Fruit fly (Drosophila melanogaster) whole organism, embryonic: Measurements from ENCODE around the gene Cpsf5.

ENCODE experiments used
- CG10431 ChIP-seq: fragments of 200-800 bp; sonication (Bioruptor generic); optimal IDR thresholded peaks from 3 replicates; lab custom pipeline; 2018; ENCODE audit warnings: missing biosample characterization, mild to moderate bottlenecking, missing genetic modification characterization
- CG11247 ChIP-seq: fragments of 200-800 bp; sonication (Bioruptor generic); IDR thresholded peaks from 2 replicates; pipeline ENCODE4 v1.3.6; 2022; ENCODE audit warnings: missing biosample characterization, missing genetic modification characterization
- CG13123 ChIP-seq: fragments of 200-800 bp; sonication (Bioruptor generic); optimal IDR thresholded peaks from 2 replicates; lab custom pipeline; 2016; ENCODE audit warnings: missing biosample characterization, missing genetic modification characterization
- CG13775 ChIP-seq: fragments of 200-800 bp; sonication (Bioruptor generic); optimal IDR thresholded peaks from 3 replicates; lab custom pipeline; 2017; ENCODE audit warnings: missing biosample characterization, mild to moderate bottlenecking, missing genetic modification characterization
- CG16863 ChIP-seq: fragments of 200-800 bp; sonication (Bioruptor generic); optimal IDR thresholded peaks from 3 replicates; lab custom pipeline; 2016; ENCODE audit warnings: missing biosample characterization, missing genetic modification characterization
- CG17328 ChIP-seq: fragments of 200-800 bp; sonication (Bioruptor generic); IDR thresholded peaks from 2 replicates; pipeline ENCODE4 v1.3.6; 2022; ENCODE audit warnings: missing biosample characterization, missing genetic modification characterization
- CG17568 ChIP-seq: fragments of 200-800 bp; sonication (Bioruptor generic); optimal IDR thresholded peaks from 2 replicates; lab custom pipeline; 2018; ENCODE audit warnings: missing biosample characterization, mild to moderate bottlenecking, missing genetic modification characterization, moderate library complexity
- CG18011 ChIP-seq: fragments of 200-800 bp; sonication (Bioruptor generic); optimal IDR thresholded peaks from 2 replicates; lab custom pipeline; 2017; ENCODE audit warnings: missing biosample characterization, missing genetic modification characterization, mild to moderate bottlenecking, moderate library complexity, missing genotype
- CG1832 ChIP-seq: fragments of 200-800 bp; sonication (Bioruptor generic); optimal IDR thresholded peaks from 2 replicates; lab custom pipeline; 2017; ENCODE audit warnings: missing biosample characterization, mild to moderate bottlenecking, missing genetic modification characterization, inconsistent platforms
- CG33557 ChIP-seq: fragments of 200-800 bp; sonication (Bioruptor generic); optimal IDR thresholded peaks from 2 replicates; lab custom pipeline; 2019; ENCODE audit warnings: missing biosample characterization, mild to moderate bottlenecking, missing genetic modification characterization, moderate library complexity
- CG3995 ChIP-seq: fragments of 200-800 bp; sonication (Bioruptor generic); optimal IDR thresholded peaks from 3 replicates; lab custom pipeline; 2016; ENCODE audit warnings: missing biosample characterization, missing genetic modification characterization
- CG4707 ChIP-seq: fragments of 200-800 bp; sonication (Bioruptor generic); optimal IDR thresholded peaks from 2 replicates; lab custom pipeline; 2018; ENCODE audit warnings: missing biosample characterization, mild to moderate bottlenecking, missing genetic modification characterization, moderate library complexity
- CG6175 ChIP-seq: fragments of 200-800 bp; sonication (Bioruptor generic); IDR thresholded peaks from 3 replicates; pipeline ENCODE4 v1.3.6; 2022; ENCODE audit warnings: missing biosample characterization, missing genetic modification characterization
- CG6765 ChIP-seq: fragments of 200-800 bp; sonication (Bioruptor generic); optimal IDR thresholded peaks from 3 replicates; lab custom pipeline; 2017; ENCODE audit warnings: missing biosample characterization, mild to moderate bottlenecking, missing genetic modification characterization
- CG7987 ChIP-seq: fragments of 200-800 bp; sonication (Bioruptor generic); optimal IDR thresholded peaks from 2 replicates; lab custom pipeline; 2018; ENCODE audit warnings: missing biosample characterization, mild to moderate bottlenecking, missing genetic modification characterization, moderate library complexity
- CG8765 ChIP-seq: fragments of 200-800 bp; sonication (Bioruptor generic); IDR thresholded peaks from 2 replicates; pipeline ENCODE4 v1.3.6; 2022; ENCODE audit warnings: missing biosample characterization, missing genetic modification characterization
- Camta ChIP-seq: fragments of 200-800 bp; sonication (Bioruptor generic); optimal IDR thresholded peaks from 2 replicates; lab custom pipeline; 2016; ENCODE audit warnings: missing biosample characterization, missing genetic modification characterization
- D ChIP-seq, 2 experiments: fragments of 200-800 bp in 1 of 2; fragments of >200 bp in 1 of 2; sonication (Bioruptor generic) in 1 of 2; optimal IDR thresholded peaks; 2 replicates in 1 of 2; 3 replicates in 1 of 2; lab custom pipeline; 2017; ENCODE audit warnings: mild to moderate bottlenecking in 1 of 2, missing biosample characterization in 1 of 2, missing genetic modification characterization in 1 of 2, missing genetic modification reagents in 1 of 2
- Ets65A ChIP-seq: fragments of 200-800 bp; sonication (Bioruptor generic); peaks from one replicate; lab custom pipeline; 2016; ENCODE audit warnings: missing biosample characterization, missing genetic modification characterization
- Hand ChIP-seq: fragments of 200-800 bp; sonication (Bioruptor generic); optimal IDR thresholded peaks from 2 replicates; lab custom pipeline; 2017; ENCODE audit warnings: mild to moderate bottlenecking, missing biosample characterization, missing genetic modification reagents, missing genetic modification characterization
- Hr51 ChIP-seq, 2 experiments: fragments of 200-800 bp; sonication (Bioruptor generic); optimal IDR thresholded peaks; 2 replicates in 1 of 2; 3 replicates in 1 of 2; lab custom pipeline; 2016 to 2018; ENCODE audit warnings: missing biosample characterization in 2 of 2, missing genetic modification characterization in 2 of 2, mild to moderate bottlenecking in 1 of 2, moderate library complexity in 1 of 2
- MESR4 ChIP-seq: fragments of 200-800 bp; sonication (Bioruptor generic); optimal IDR thresholded peaks from 2 replicates; lab custom pipeline; 2018; ENCODE audit warnings: missing biosample characterization, mild to moderate bottlenecking, missing genetic modification characterization, moderate library complexity
- Nf-YB ChIP-seq: fragments of 200-800 bp; sonication (Bioruptor generic); optimal IDR thresholded peaks from 3 replicates; lab custom pipeline; 2019; ENCODE audit warnings: missing biosample characterization, mild to moderate bottlenecking, missing genetic modification characterization, moderate library complexity
- NfI ChIP-seq: fragments of 200-800 bp; sonication (Bioruptor generic); optimal IDR thresholded peaks from 3 replicates; lab custom pipeline; 2018; ENCODE audit warnings: missing biosample characterization, mild to moderate bottlenecking, missing genetic modification characterization, moderate library complexity
- Ravus ChIP-seq: fragments of 200-800 bp; sonication (Bioruptor generic); IDR thresholded peaks from 2 replicates; pipeline ENCODE4 v1.3.6; 2022; ENCODE audit warnings: missing biosample characterization, missing genetic modification characterization
- Rfx ChIP-seq: fragments of 200-800 bp; sonication (Bioruptor generic); IDR thresholded peaks from 2 replicates; pipeline ENCODE4 v1.3.6; 2022; ENCODE audit warnings: missing biosample characterization, missing genetic modification characterization
- Trl ChIP-seq, 3 experiments: fragments of >200 bp in 2 of 3; fragments of 200-800 bp in 1 of 3; sonication (Bioruptor generic) in 1 of 3; optimal IDR thresholded peaks; 2 replicates in 1 of 3; 3 replicates in 2 of 3; lab custom pipeline; 2016 to 2017; ENCODE audit warnings: missing biosample characterization in 1 of 3, missing genetic modification characterization in 1 of 3
- ab ChIP-seq: fragments of 200-800 bp; sonication (Bioruptor generic); optimal IDR thresholded peaks from 2 replicates; lab custom pipeline; 2016; ENCODE audit warnings: missing biosample characterization, missing genetic modification characterization
- bowl ChIP-seq: fragments of 200-800 bp; sonication (Bioruptor generic); IDR thresholded peaks from 2 replicates; pipeline ENCODE4 v1.3.6; 2022; ENCODE audit warnings: missing biosample characterization, missing genetic modification characterization
- croc ChIP-seq: fragments of 200-800 bp; sonication (Bioruptor generic); conservative IDR thresholded peaks from 3 replicates; pipeline ENCODE4 v1.3.6; 2022; ENCODE audit warnings: missing biosample characterization, missing genetic modification characterization
- exex ChIP-seq: fragments of 200-800 bp; sonication (Bioruptor generic); optimal IDR thresholded peaks from 4 replicates; lab custom pipeline; 2018; ENCODE audit warnings: missing biosample characterization, mild to moderate bottlenecking, missing genetic modification characterization, moderate library complexity
- gem ChIP-seq: fragments of 200-800 bp; sonication (Bioruptor generic); optimal IDR thresholded peaks from 2 replicates; lab custom pipeline; 2019; ENCODE audit warnings: missing biosample characterization, mild to moderate bottlenecking, missing genetic modification characterization, moderate library complexity
- gfzf ChIP-seq: fragments of 200-800 bp; sonication (Bioruptor generic); optimal IDR thresholded peaks from 2 replicates; lab custom pipeline; 2016; ENCODE audit warnings: missing biosample characterization, mild to moderate bottlenecking, missing genetic modification characterization, moderate library complexity
- gro ChIP-seq: fragments of 200-800 bp; sonication (Bioruptor generic); optimal IDR thresholded peaks from 2 replicates; lab custom pipeline; 2016; ENCODE audit warnings: missing biosample characterization, missing genetic modification characterization
- gsb ChIP-seq: fragments of 200-800 bp; sonication (Bioruptor generic); IDR thresholded peaks from 2 replicates; pipeline ENCODE4 v1.3.6; 2022; ENCODE audit warnings: missing biosample characterization, missing genetic modification characterization
- gsb-n ChIP-seq: fragments of 200-800 bp; sonication (Bioruptor generic); optimal IDR thresholded peaks from 3 replicates; lab custom pipeline; 2018; ENCODE audit warnings: missing biosample characterization, mild to moderate bottlenecking, missing genetic modification characterization
- jigr1 ChIP-seq: fragments of 200-800 bp; sonication (Bioruptor generic); IDR thresholded peaks from 3 replicates; pipeline ENCODE4 v1.3.6; 2022; ENCODE audit warnings: missing biosample characterization, missing genetic modification characterization
- ken ChIP-seq: fragments of 200-800 bp; sonication (Bioruptor generic); IDR thresholded peaks from 3 replicates; pipeline ENCODE4 v1.3.6; 2022; ENCODE audit warnings: missing biosample characterization, missing genetic modification characterization
- mam ChIP-seq: fragments of 200-800 bp; sonication (Bioruptor generic); optimal IDR thresholded peaks from 3 replicates; lab custom pipeline; 2016; ENCODE audit warnings: missing biosample characterization, missing genetic modification characterization
- nerfin-2 ChIP-seq: fragments of 200-800 bp; sonication (Bioruptor generic); IDR thresholded peaks from 2 replicates; pipeline ENCODE4 v1.3.6; 2022; ENCODE audit warnings: missing biosample characterization, missing genetic modification characterization; ENCODE audit not compliant: partially characterized antibody
- pb ChIP-seq: fragments of 200-800 bp; sonication (Bioruptor generic); optimal IDR thresholded peaks from 3 replicates; lab custom pipeline; 2016; ENCODE audit warnings: missing biosample characterization, missing genetic modification characterization
- pnt ChIP-seq: fragments of 200-800 bp; sonication (Bioruptor generic); optimal IDR thresholded peaks from 3 replicates; lab custom pipeline; 2016; ENCODE audit warnings: missing biosample characterization, missing genetic modification characterization
- sc ChIP-seq, 3 experiments: fragments of >200 bp in 2 of 3; fragments of 200-800 bp in 1 of 3; sonication (Bioruptor generic) in 1 of 3; optimal IDR thresholded peaks; 2 replicates in 2 of 3; 3 replicates in 1 of 3; lab custom pipeline; 2017; ENCODE audit warnings: mild to moderate bottlenecking in 1 of 3, missing biosample characterization in 1 of 3, missing genetic modification characterization in 1 of 3, missing genetic modification reagents in 1 of 3
- schlank ChIP-seq: fragments of 200-800 bp; sonication (Bioruptor generic); optimal IDR thresholded peaks from 2 replicates; lab custom pipeline; 2018; ENCODE audit warnings: missing biosample characterization, mild to moderate bottlenecking, missing genetic modification characterization
- sd ChIP-seq: fragments of 200-800 bp; sonication (Bioruptor generic); optimal IDR thresholded peaks from 3 replicates; lab custom pipeline; 2018; ENCODE audit warnings: missing biosample characterization, mild to moderate bottlenecking, missing genetic modification characterization, moderate library complexity
- sim ChIP-seq: fragments of 200-800 bp; sonication (Bioruptor generic); IDR thresholded peaks from 2 replicates; pipeline ENCODE4 v1.3.6; 2022; ENCODE audit warnings: missing biosample characterization, missing genetic modification characterization
- so ChIP-seq: fragments of 200-800 bp; sonication (Bioruptor generic); IDR thresholded peaks from 3 replicates; pipeline ENCODE4 v1.3.6; 2022; ENCODE audit warnings: missing biosample characterization, missing genetic modification characterization
- tup ChIP-seq: fragments of 200-800 bp; sonication (Bioruptor generic); optimal IDR thresholded peaks from 2 replicates; lab custom pipeline; 2016; ENCODE audit warnings: missing biosample characterization, mild to moderate bottlenecking, missing genetic modification characterization, moderate library complexity

The Cpsf5 gene

dm6 chr3L:9457619-9458092 is 46.8 kb downstream of the Cpsf5 start, which contains the start of gene CG3437 (continued):
- TF ChIP-seq CG33557, result peak; percentile 97
- peak; percentile 100 for TF ChIP-seq Ets65A
- TF ChIP-seq sc (optimal IDR thresholded peaks at IDR 0.05; lab: Kevin White, UChicago), result no peak
- TF ChIP-seq sc (GFP tag; optimal IDR thresholded peaks at IDR 0.05; lab: Kevin White, UChicago), result peak; percentile 96
- TF ChIP-seq Hr51 (GFP tag; optimal IDR thresholded peaks at IDR 0.05; lab: Kevin White, UChicago), result peak; percentile 97 to 98
- peak; percentile 98 for TF ChIP-seq bowl (GFP tag; lab: Robert Waterston, UW)
- TF ChIP-seq CG8765 (GFP tag; lab: Robert Waterston, UW), result peak; percentile 99
- TF ChIP-seq Hand, result peak; percentile 97
- TF ChIP-seq gsb-n (tag; lab: Kevin White, UChicago), result peak; percentile 97
- TF ChIP-seq Nf-YB, result peak; percentile 87
- peak; percentile 99 for TF ChIP-seq mam (GFP tag; lab: Kevin White, UChicago)
- TF ChIP-seq pnt (GFP tag; lab: Kevin White, UChicago), result peak; percentile 99
- TF ChIP-seq CG1832 (GFP tag; lab: Kevin White, UChicago), result no peak
- peak; percentile 100 for TF ChIP-seq Rfx (GFP tag; lab: Robert Waterston, UW)
- TF ChIP-seq CG6175 (GFP tag; lab: Robert Waterston, UW), result peak; percentile 98
- TF ChIP-seq CG3995 (GFP tag; lab: Kevin White, UChicago), result peak; percentile 82
- no peak for TF ChIP-seq nerfin-2 (GFP tag; lab: Robert Waterston, UW)
- peak; percentile 99 for TF ChIP-seq ken
- peak; percentile 96 for TF ChIP-seq Ravus (GFP tag; lab: Robert Waterston, UW)
- peak; percentile 99 for TF ChIP-seq so (GFP tag; lab: Robert Waterston, UW)
- TF ChIP-seq gem (tag; lab: Kevin White, UChicago), result peak; percentile 99
- TF ChIP-seq exex (tag; lab: Kevin White, UChicago), result peak; percentile 93
- peak; percentile 96 for TF ChIP-seq CG13123 (GFP tag; lab: Kevin White, UChicago)
- TF ChIP-seq D (optimal IDR thresholded peaks at IDR 0.05; lab: Kevin White, UChicago), result no peak
- TF ChIP-seq D (GFP tag; optimal IDR thresholded peaks at IDR 0.05; lab: Kevin White, UChicago), result peak; percentile 98
- peak; percentile 97 for TF ChIP-seq ab (GFP tag; lab: Kevin White, UChicago)
- peak; percentile 39 for TF ChIP-seq gfzf (GFP tag; lab: Kevin White, UChicago)
- peak; percentile 96 for TF ChIP-seq sd
- peak; percentile 96 for TF ChIP-seq schlank (tag; lab: Kevin White, UChicago)
- TF ChIP-seq gro (GFP tag; lab: Kevin White, UChicago), result peak; percentile 98
- peak; percentile 98 for TF ChIP-seq CG17568
- TF ChIP-seq CG11247 (GFP tag; lab: Robert Waterston, UW), result peak; percentile 99
- peak; percentile 98 for TF ChIP-seq croc (GFP tag; lab: Robert Waterston, UW)
- peak; percentile 97 for TF ChIP-seq CG7987 (GFP tag; lab: Kevin White, UChicago)
- peak; percentile 95 for TF ChIP-seq CG10431 (GFP tag; lab: Kevin White, UChicago)
- TF ChIP-seq gsb (GFP tag; lab: Robert Waterston, UW), result peak; percentile 99
- TF ChIP-seq jigr1, result peak; percentile 98
- peak; percentile 99 for TF ChIP-seq CG6765 (GFP tag; lab: Kevin White, UChicago)
- TF ChIP-seq sim (GFP tag; lab: Robert Waterston, UW), result peak; percentile 99
- peak; percentile 93 for TF ChIP-seq CG18011 (GFP tag; lab: Kevin White, UChicago)
- peak; percentile 99 for TF ChIP-seq NfI (GFP tag; lab: Kevin White, UChicago)
- TF ChIP-seq MESR4, result peak; percentile 84
- peak; percentile 98 for TF ChIP-seq pb (GFP tag; lab: Kevin White, UChicago)
- peak; percentile 97 for TF ChIP-seq tup (GFP tag; lab: Kevin White, UChicago)
- peak; percentile 98 for TF ChIP-seq CG13775 (GFP tag; lab: Kevin White, UChicago)
- peak; percentile 97 for TF ChIP-seq Camta
- TF ChIP-seq CG4707, result peak; percentile 95
- TF ChIP-seq Trl (optimal IDR thresholded peaks at IDR 0.05; lab: Kevin White, UChicago), result no peak
- TF ChIP-seq Trl (GFP tag; optimal IDR thresholded peaks at IDR 0.05; lab: Kevin White, UChicago), result peak; percentile 99
- TF ChIP-seq CG16863 (GFP tag; lab: Kevin White, UChicago), result peak; percentile 99
- peak; percentile 99 for TF ChIP-seq CG17328 (GFP tag; lab: Robert Waterston, UW)
